Worm (Caenorhabditis elegans) whole organism, L3 larva: ENCODE measurements around the gene ZK1055.4.

Experiments
- egl-27 ChIP-seq: sonication (generic microtip); optimal IDR thresholded peaks from 4 replicates; lab custom pipeline; 2017; ENCODE audit warnings: missing biosample characterization, missing genetic modification reagents, missing genetic modification characterization
- elt-1 ChIP-seq: fragments of 150-350 bp; optimal IDR thresholded peaks from 2 replicates; lab custom pipeline; 2014; ENCODE audit warnings: missing biosample characterization, missing genetic modification characterization
- lin-39 ChIP-seq: fragments of 150-350 bp; optimal IDR thresholded peaks from 2 replicates; lab custom pipeline; 2018; ENCODE audit warnings: missing biosample characterization, missing genetic modification reagents, missing genetic modification characterization
- nhr-237 ChIP-seq: fragments of 150-350 bp; optimal IDR thresholded peaks from 2 replicates; lab custom pipeline; 2014; ENCODE audit warnings: missing biosample characterization, missing genetic modification characterization
- pha-4 ChIP-seq: fragments of 150-350 bp; optimal IDR thresholded peaks from 2 replicates; lab custom pipeline; 2014; ENCODE audit warnings: missing biosample characterization, missing genetic modification reagents, missing genetic modification characterization
- tbx-2 ChIP-seq: sonication (generic microtip); optimal IDR thresholded peaks from 2 replicates; lab custom pipeline; 2016; ENCODE audit warnings: mild to moderate bottlenecking, missing genetic modification characterization, missing compliant biosample characterization
- unc-62 ChIP-seq: fragments of 150-350 bp; sonication (generic microtip); optimal IDR thresholded peaks from 4 replicates; lab custom pipeline; 2014; ENCODE audit warnings: missing biosample characterization, missing genetic modification reagents, missing genetic modification characterization

ce11 chrV:6605275-6605674, 23.4 kb downstream of the ZK1055.4 start, which contains the start of gene ZK1055.7:
- TF ChIP-seq tbx-2 (tag; lab: Kevin White, UChicago): no peak
- TF ChIP-seq nhr-237 (tag; lab: Kevin White, UChicago): no peak
- no peak for TF ChIP-seq egl-27 (tag; lab: Kevin White, UChicago)
- no peak for TF ChIP-seq elt-1 (tag; lab: Kevin White, UChicago)
- no peak for TF ChIP-seq pha-4 (tag; lab: Kevin White, UChicago)
- TF ChIP-seq lin-39 (tag; lab: Kevin White, UChicago): no peak
- no peak for TF ChIP-seq unc-62 (GFP tag; lab: Kevin White, UChicago)
